Fruit fly (Drosophila melanogaster): ENCODE measurements around the gene Eip75B.

Gene Eip75B

dm6 chr3L:18064632-18065482 lies at the start of gene Eip75B:
Gene Eip75B (minus strand): TSS chr3L:18064696.
- no peak for TF ChIP-seq h (optimal IDR thresholded peaks at IDR 0.05)

dm6 chr3L:18112669-18113068 lies 48.2 kb upstream of the Eip75B start, which contains the start of the genes CG32195 and CG7341:
Gene CG32195 (plus strand): TSS chr3L:18112959.
Gene CG7341 (plus strand): TSS chr3L:18112959.
- TF ChIP-seq ttk (optimal IDR thresholded peaks at IDR 0.05) (no peak), insv (optimal IDR thresholded peaks at IDR 0.05) (no peak), h (optimal IDR thresholded peaks at IDR 0.05) (no peak), psq (optimal IDR thresholded peaks at IDR 0.05) (no peak), Myc (optimal IDR thresholded peaks at IDR 0.05) (no peak), Sin3A (optimal IDR thresholded peaks at IDR 0.05) (no peak)

- TF ChIP-seq h (optimal IDR thresholded peaks at IDR 0.05) (no peak), psq (optimal IDR thresholded peaks at IDR 0.05) (no peak), Myc (optimal IDR thresholded peaks at IDR 0.05) (no peak), Sin3A (optimal IDR thresholded peaks at IDR 0.05) (no peak), insv (optimal IDR thresholded peaks at IDR 0.05) (no peak), ttk (optimal IDR thresholded peaks at IDR 0.05) (no peak)
These were observed 45.0 kb upstream of the Eip75B start, which contains the start of the genes Polr3D and mus304 for dm6 chr3L:18109459-18109863. Gene Polr3D (minus strand): TSS chr3L:18109574. Gene mus304 (plus strand): TSS chr3L:18109814.

DNA sequence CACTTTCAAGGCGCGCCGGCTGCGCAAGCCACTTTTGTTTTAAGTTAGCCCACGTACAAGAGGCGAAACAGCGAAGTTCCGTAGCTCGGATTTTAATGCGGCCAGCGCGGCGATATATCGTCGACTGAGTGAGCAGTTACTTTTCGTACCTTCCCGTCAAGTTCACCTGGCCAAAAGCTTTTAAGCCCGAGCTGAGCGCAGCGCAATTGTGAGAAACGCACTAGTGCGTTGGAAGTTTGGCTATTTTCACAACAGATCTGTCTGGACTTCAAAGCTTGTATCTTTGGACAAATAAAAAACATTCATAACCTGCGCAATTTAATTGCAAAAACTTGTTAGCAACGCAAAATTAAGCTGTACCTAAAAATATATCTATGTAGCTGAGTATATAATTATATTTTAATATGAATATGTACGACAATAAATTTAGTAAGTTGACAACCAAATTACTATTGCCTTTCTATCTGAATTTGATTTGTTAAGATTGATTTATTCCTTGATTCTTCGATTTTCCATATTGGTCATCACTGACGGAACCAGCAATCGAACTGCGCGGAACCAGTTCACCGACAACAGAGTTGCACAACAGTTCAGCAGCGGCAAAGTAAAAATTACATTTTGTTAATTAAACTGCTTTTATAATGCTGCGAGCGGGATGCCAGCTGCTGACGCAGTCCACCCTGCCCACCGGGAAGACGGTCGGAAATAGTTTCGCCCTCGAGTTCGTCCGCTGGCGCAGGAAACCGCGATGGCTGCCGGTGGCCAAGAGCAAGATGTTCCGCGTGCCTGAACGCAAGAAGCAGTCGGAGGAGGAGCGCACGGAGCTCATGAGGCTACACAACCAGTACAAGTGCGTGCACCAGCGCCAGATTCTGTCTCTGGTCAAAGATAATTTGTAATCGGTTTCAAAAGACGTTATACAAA lies 41.8 kb upstream of the Eip75B start, which contains the start of the genes CG13698 and mRpS26:
Gene CG13698 (minus strand): TSS at position 129 of the 924 bp plus-strand sequence.
Gene mRpS26 (plus strand): TSS at position 559 of the 924 bp plus-strand sequence.
- TF ChIP-seq Myc (optimal IDR thresholded peaks at IDR 0.05) = no peak
- TF ChIP-seq insv (optimal IDR thresholded peaks at IDR 0.05) = no peak
- no peak for TF ChIP-seq ttk (optimal IDR thresholded peaks at IDR 0.05)
- TF ChIP-seq h (optimal IDR thresholded peaks at IDR 0.05) = no peak
- no peak for TF ChIP-seq psq (optimal IDR thresholded peaks at IDR 0.05)
- TF ChIP-seq Sin3A (optimal IDR thresholded peaks at IDR 0.05) = no peak

dm6 chr3L:18105343-18106020 lies 41.0 kb upstream of the Eip75B start:
- TF ChIP-seq ttk (optimal IDR thresholded peaks at IDR 0.05) = no peak
- TF ChIP-seq psq (optimal IDR thresholded peaks at IDR 0.05) = no peak
- TF ChIP-seq insv (optimal IDR thresholded peaks at IDR 0.05) = no peak
- no peak for TF ChIP-seq h (optimal IDR thresholded peaks at IDR 0.05)
- TF ChIP-seq Sin3A (optimal IDR thresholded peaks at IDR 0.05) = no peak
- TF ChIP-seq Myc (optimal IDR thresholded peaks at IDR 0.05) = no peak

DNA sequence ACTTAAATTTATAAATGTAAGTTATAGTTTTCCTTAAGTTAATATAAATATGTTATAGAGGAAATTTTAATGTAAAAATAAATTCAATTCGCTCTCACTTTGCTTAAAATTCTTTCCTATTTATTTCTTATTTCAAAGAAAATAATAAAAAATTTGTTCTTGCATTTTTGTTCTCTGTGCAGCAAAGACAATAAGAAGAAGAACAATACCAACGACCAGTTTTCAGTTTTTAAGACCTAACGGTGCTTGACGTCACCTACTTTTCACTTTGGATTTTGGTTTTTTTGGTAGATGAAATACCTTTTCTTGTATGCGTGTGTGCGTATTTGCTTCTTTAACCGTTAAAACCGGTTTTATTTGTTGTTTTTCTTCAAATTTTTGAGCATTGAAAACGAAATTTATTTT lies 37.7 kb upstream of the Eip75B start:
- TF ChIP-seq h (optimal IDR thresholded peaks at IDR 0.05) (no peak), insv (optimal IDR thresholded peaks at IDR 0.05) (no peak), ttk (optimal IDR thresholded peaks at IDR 0.05) (no peak), Myc (optimal IDR thresholded peaks at IDR 0.05) (no peak), Sin3A (optimal IDR thresholded peaks at IDR 0.05) (no peak), psq (optimal IDR thresholded peaks at IDR 0.05) (no peak)

- TF ChIP-seq Myc (optimal IDR thresholded peaks at IDR 0.05) (no peak), ttk (optimal IDR thresholded peaks at IDR 0.05) (no peak)
These were observed 37.0 kb upstream of the Eip75B start for dm6 chr3L:18101421-18101996.

- no peak for TF ChIP-seq Myc (optimal IDR thresholded peaks at IDR 0.05)
- TF ChIP-seq Sin3A (optimal IDR thresholded peaks at IDR 0.05) = no peak
- no peak for TF ChIP-seq psq (optimal IDR thresholded peaks at IDR 0.05)
- TF ChIP-seq h (optimal IDR thresholded peaks at IDR 0.05) = no peak
- no peak for TF ChIP-seq ttk (optimal IDR thresholded peaks at IDR 0.05)
- TF ChIP-seq insv (optimal IDR thresholded peaks at IDR 0.05) = no peak
These were observed 35.2 kb upstream of the Eip75B start for dm6 chr3L:18099715-18100114.

DNA sequence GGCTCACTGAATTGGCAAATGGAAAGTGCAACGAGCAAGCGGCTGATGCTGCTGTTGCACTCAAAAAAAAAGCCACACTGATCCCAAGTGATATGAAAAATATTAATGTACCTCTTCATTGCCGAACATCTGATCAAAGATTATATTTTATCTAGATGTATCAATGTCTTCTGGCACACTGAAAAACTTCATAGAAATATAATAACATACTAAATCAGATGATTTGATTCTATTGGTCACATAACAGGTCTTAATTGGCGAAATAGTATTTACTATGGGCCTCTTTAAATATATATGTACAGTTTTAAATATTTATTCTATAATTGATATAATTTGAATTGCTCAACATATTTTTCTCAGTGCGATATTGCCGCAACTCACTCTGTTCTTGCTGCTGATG lies 32.2 kb upstream of the Eip75B start:
- TF ChIP-seq insv (optimal IDR thresholded peaks at IDR 0.05) = no peak
- no peak for TF ChIP-seq h (optimal IDR thresholded peaks at IDR 0.05)
- TF ChIP-seq Sin3A (optimal IDR thresholded peaks at IDR 0.05) = no peak
- TF ChIP-seq ttk (optimal IDR thresholded peaks at IDR 0.05) = no peak
- no peak for TF ChIP-seq Myc (optimal IDR thresholded peaks at IDR 0.05)
- TF ChIP-seq psq (optimal IDR thresholded peaks at IDR 0.05) = no peak

dm6 chr3L:18093875-18094274 lies 29.4 kb upstream of the Eip75B start:
- TF ChIP-seq psq (optimal IDR thresholded peaks at IDR 0.05) = no peak
- no peak for TF ChIP-seq h (optimal IDR thresholded peaks at IDR 0.05)
- no peak for TF ChIP-seq Myc (optimal IDR thresholded peaks at IDR 0.05)
- no peak for TF ChIP-seq insv (optimal IDR thresholded peaks at IDR 0.05)
- TF ChIP-seq ttk (optimal IDR thresholded peaks at IDR 0.05) = no peak
- no peak for TF ChIP-seq Sin3A (optimal IDR thresholded peaks at IDR 0.05)

DNA sequence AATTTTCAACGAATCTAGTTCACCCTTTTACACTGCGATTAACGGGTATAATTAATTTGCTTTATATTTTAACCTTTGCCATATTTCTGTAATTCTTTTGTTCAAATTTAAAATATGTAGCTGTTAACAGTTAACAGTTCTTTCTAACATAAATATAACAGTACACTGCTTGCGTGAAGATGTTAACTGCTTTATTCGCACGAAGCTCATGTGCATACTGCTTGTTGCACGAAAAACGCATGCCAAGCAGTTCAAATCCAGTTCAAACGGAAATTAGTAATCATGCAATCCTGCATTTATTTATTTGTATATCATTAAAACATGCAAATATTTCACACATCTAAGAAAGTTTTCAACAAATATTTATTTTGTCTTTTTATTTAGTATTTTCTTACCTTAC lies 23.5 kb upstream of the Eip75B start:
- no peak for TF ChIP-seq h (optimal IDR thresholded peaks at IDR 0.05)
- no peak for TF ChIP-seq ttk (optimal IDR thresholded peaks at IDR 0.05)
- no peak for TF ChIP-seq psq (optimal IDR thresholded peaks at IDR 0.05)
- no peak for TF ChIP-seq Myc (optimal IDR thresholded peaks at IDR 0.05)
- no peak for TF ChIP-seq insv (optimal IDR thresholded peaks at IDR 0.05)
- TF ChIP-seq Sin3A (optimal IDR thresholded peaks at IDR 0.05) = no peak
